Fruit fly (Drosophila melanogaster) S2 (cell line): Measurements from ENCODE around the gene CG12009.

ENCODE experiments used
- CG8478 ChIP-seq: fragments of >200 bp; optimal IDR thresholded peaks from 2 replicates; lab custom pipeline; 2018
- CTCF ChIP-seq, 2 experiments: fragments of >200 bp; optimal IDR thresholded peaks; 2 replicates each; lab custom pipeline; 2018

DNA sequence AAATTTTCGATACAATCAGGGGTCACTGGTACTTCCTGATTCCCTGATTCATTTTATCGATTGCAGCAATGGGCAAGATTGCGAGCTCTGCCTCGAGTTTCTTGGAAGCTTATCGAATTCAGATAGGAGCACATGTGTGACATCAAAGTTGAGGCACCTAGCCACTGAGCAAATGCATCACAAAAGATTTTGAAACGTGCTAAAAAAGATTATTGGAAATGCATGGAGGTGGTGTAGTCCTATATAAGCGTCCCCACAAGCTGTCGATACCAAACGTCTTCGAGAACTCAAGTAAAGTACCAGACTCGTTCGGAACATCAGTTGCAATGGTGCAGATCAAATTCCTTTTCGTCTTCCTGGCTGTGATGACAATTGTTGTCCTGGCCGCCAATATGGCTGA lies 22.8 kb downstream of the CG12009 start, which contains the start of gene Drsl2:
- TF ChIP-seq CG8478 (no peak), CTCF (optimal IDR thresholded peaks at IDR 0.05; lab: Kevin White, UChicago) (no peak)
